Fruit fly (Drosophila melanogaster) Kc167 (cell line): ENCODE results near the gene CG4935.

Experiments
- Myc ChIP-seq: fragments of >200 bp; optimal IDR thresholded peaks from 2 replicates; lab custom pipeline; 2017; ENCODE audit warnings: missing external identifiers
- Sin3A ChIP-seq: fragments of >200 bp; optimal IDR thresholded peaks from 2 replicates; lab custom pipeline; 2018; ENCODE audit warnings: missing external identifiers
- h ChIP-seq: fragments of >200 bp; optimal IDR thresholded peaks from 3 replicates; lab custom pipeline; 2018; ENCODE audit warnings: missing external identifiers
- psq ChIP-seq: fragments of >200 bp; optimal IDR thresholded peaks from 2 replicates; lab custom pipeline; 2017; ENCODE audit warnings: missing external identifiers

DNA sequence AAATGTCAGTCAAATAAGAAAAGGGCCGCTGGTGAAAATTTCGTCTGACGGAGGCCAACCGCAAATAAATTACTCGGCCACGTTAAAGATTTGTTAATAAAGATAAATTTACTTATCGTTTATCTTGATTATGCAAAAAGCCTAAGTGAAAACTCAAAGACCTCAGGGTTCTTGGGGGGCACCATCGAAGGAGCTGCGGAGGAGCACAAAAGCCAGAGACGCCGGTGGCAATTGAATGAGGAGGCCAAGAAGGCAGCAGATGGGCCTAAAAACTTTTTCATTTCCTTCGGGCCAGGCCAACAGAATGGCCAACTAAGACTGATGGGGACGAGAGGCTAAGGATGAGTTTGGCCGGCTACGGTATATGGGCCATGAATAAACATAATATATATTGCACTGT is 45.6 kb upstream of the CG4935 start:
- TF ChIP-seq h (lab: Kevin White, UChicago) (no peak), Sin3A (no peak), Myc (no peak), psq (lab: Kevin White, UChicago) (no peak)
